Fruit fly (Drosophila melanogaster) whole organism, embryonic: ENCODE results near the gene CG34163.

Experiments
- Adf1 ChIP-seq: fragments of 200-800 bp; sonication (Bioruptor generic); IDR thresholded peaks from 2 replicates; pipeline ENCODE4 v1.3.6; 2022; ENCODE audit warnings: missing biosample characterization, missing genetic modification characterization
- Atf3 ChIP-seq: fragments of 200-800 bp; sonication (Bioruptor generic); optimal IDR thresholded peaks from 3 replicates; lab custom pipeline; 2016; ENCODE audit warnings: missing biosample characterization, missing genetic modification characterization
- CG10321 ChIP-seq: fragments of 200-800 bp; sonication (Bioruptor generic); IDR thresholded peaks from 2 replicates; pipeline ENCODE4 v1.3.6; 2022; ENCODE audit warnings: missing biosample characterization, missing genetic modification characterization
- CG11247 ChIP-seq: fragments of 200-800 bp; sonication (Bioruptor generic); IDR thresholded peaks from 2 replicates; pipeline ENCODE4 v1.3.6; 2022; ENCODE audit warnings: missing biosample characterization, missing genetic modification characterization
- CG12219 ChIP-seq: fragments of 200-800 bp; sonication (Bioruptor generic); optimal IDR thresholded peaks from 3 replicates; lab custom pipeline; 2018; ENCODE audit warnings: missing biosample characterization, mild to moderate bottlenecking, missing genetic modification characterization
- CG12659 ChIP-seq: fragments of 200-800 bp; sonication (Bioruptor generic); optimal IDR thresholded peaks from 3 replicates; lab custom pipeline; 2017; ENCODE audit warnings: mild to moderate bottlenecking, missing biosample characterization, missing genetic modification reagents, missing genetic modification characterization
- CG13296 ChIP-seq: fragments of 200-800 bp; sonication (Bioruptor generic); optimal IDR thresholded peaks from 3 replicates; lab custom pipeline; 2018; ENCODE audit warnings: missing biosample characterization, mild to moderate bottlenecking, missing genetic modification characterization
- CG15696 ChIP-seq: fragments of 200-800 bp; sonication (Bioruptor generic); optimal IDR thresholded peaks from 2 replicates; lab custom pipeline; 2019; ENCODE audit warnings: missing biosample characterization, mild to moderate bottlenecking, missing genetic modification characterization, moderate library complexity
- CG1603 ChIP-seq: fragments of 200-800 bp; sonication (Bioruptor generic); optimal IDR thresholded peaks from 2 replicates; lab custom pipeline; 2019; ENCODE audit warnings: missing biosample characterization, mild to moderate bottlenecking, missing genetic modification characterization, moderate library complexity
- CG17829 ChIP-seq: fragments of 200-800 bp; optimal IDR thresholded peaks from 2 replicates; lab custom pipeline; 2019; ENCODE audit warnings: missing biosample characterization, mild to moderate bottlenecking, missing genetic modification characterization, moderate library complexity
- CG2712 ChIP-seq: fragments of 200-800 bp; optimal IDR thresholded peaks from 3 replicates; lab custom pipeline; 2019; ENCODE audit warnings: missing biosample characterization, mild to moderate bottlenecking, missing genetic modification characterization, moderate library complexity
- CG2889 ChIP-seq: fragments of 200-800 bp; sonication (Bioruptor generic); IDR thresholded peaks from 3 replicates; pipeline ENCODE4 v1.3.6; 2022; ENCODE audit warnings: missing biosample characterization, missing genetic modification characterization
- CG31365 ChIP-seq: fragments of 200-800 bp; sonication (Bioruptor generic); optimal IDR thresholded peaks from 2 replicates; lab custom pipeline; 2018; ENCODE audit warnings: missing biosample characterization, mild to moderate bottlenecking, missing genetic modification characterization
- CG31441 ChIP-seq: fragments of 200-800 bp; sonication (Bioruptor generic); IDR thresholded peaks from 2 replicates; pipeline ENCODE4 v1.3.6; 2022; ENCODE audit warnings: missing biosample characterization, missing genetic modification characterization
- CG32532 ChIP-seq: fragments of 200-800 bp; sonication (Bioruptor generic); IDR thresholded peaks from 2 replicates; pipeline ENCODE4 v1.3.6; 2022; ENCODE audit warnings: missing biosample characterization, missing genetic modification characterization
- CG4707 ChIP-seq: fragments of 200-800 bp; sonication (Bioruptor generic); optimal IDR thresholded peaks from 2 replicates; lab custom pipeline; 2018; ENCODE audit warnings: missing biosample characterization, mild to moderate bottlenecking, missing genetic modification characterization, moderate library complexity
- CG6689 ChIP-seq: fragments of 200-800 bp; sonication (Bioruptor generic); IDR thresholded peaks from 2 replicates; pipeline ENCODE4 v1.3.6; 2022; ENCODE audit warnings: missing biosample characterization, missing genetic modification characterization
- CG8089 ChIP-seq: fragments of 200-800 bp; sonication (Bioruptor generic); optimal IDR thresholded peaks from 3 replicates; lab custom pipeline; 2016; ENCODE audit warnings: missing biosample characterization, missing genetic modification characterization
- Camta ChIP-seq: fragments of 200-800 bp; sonication (Bioruptor generic); optimal IDR thresholded peaks from 2 replicates; lab custom pipeline; 2016; ENCODE audit warnings: missing biosample characterization, missing genetic modification characterization
- Dek ChIP-seq: fragments of 200-800 bp; sonication (Bioruptor generic); optimal IDR thresholded peaks from 3 replicates; lab custom pipeline; 2019; ENCODE audit warnings: missing biosample characterization, mild to moderate bottlenecking, missing genetic modification characterization, moderate library complexity
- Fer3 ChIP-seq: fragments of 200-800 bp; sonication (Bioruptor generic); optimal IDR thresholded peaks from 2 replicates; lab custom pipeline; 2018; ENCODE audit warnings: missing biosample characterization, mild to moderate bottlenecking, missing genetic modification characterization, moderate library complexity
- GATAe ChIP-seq: fragments of 200-800 bp; sonication (Bioruptor generic); conservative IDR thresholded peaks from 2 replicates; pipeline ENCODE4 v1.3.6; 2022; ENCODE audit warnings: missing biosample characterization, missing genetic modification characterization
- Hmr ChIP-seq: fragments of 200-800 bp; sonication (Bioruptor generic); optimal IDR thresholded peaks from 3 replicates; lab custom pipeline; 2017; ENCODE audit warnings: mild to moderate bottlenecking, missing biosample characterization, missing genetic modification reagents, missing genetic modification characterization
- Mad ChIP-seq: fragments of 200-800 bp; sonication (Bioruptor generic); optimal IDR thresholded peaks from 2 replicates; lab custom pipeline; 2016; ENCODE audit warnings: missing biosample characterization, missing genetic modification characterization
- Myb ChIP-seq: fragments of 200-800 bp; sonication (Bioruptor generic); optimal IDR thresholded peaks from 2 replicates; lab custom pipeline; 2016; ENCODE audit warnings: missing biosample characterization, missing genetic modification characterization
- NfI ChIP-seq: fragments of 200-800 bp; sonication (Bioruptor generic); optimal IDR thresholded peaks from 3 replicates; lab custom pipeline; 2018; ENCODE audit warnings: missing biosample characterization, mild to moderate bottlenecking, missing genetic modification characterization, moderate library complexity
- Ptx1 ChIP-seq: fragments of 200-800 bp; sonication (Bioruptor generic); IDR thresholded peaks from 2 replicates; pipeline ENCODE4 v1.3.6; 2022; ENCODE audit warnings: missing biosample characterization, missing genetic modification characterization
- ara ChIP-seq: fragments of 200-800 bp; sonication (Bioruptor generic); IDR thresholded peaks from 2 replicates; pipeline ENCODE4 v1.3.6; 2022; ENCODE audit warnings: missing biosample characterization, missing genetic modification characterization
- ci ChIP-seq: fragments of 200-800 bp; sonication (Bioruptor generic); IDR thresholded peaks from 3 replicates; pipeline ENCODE4 v1.3.6; 2022; ENCODE audit warnings: missing biosample characterization, missing genetic modification characterization
- crol ChIP-seq: fragments of 200-800 bp; sonication (Bioruptor generic); IDR thresholded peaks from 2 replicates; pipeline ENCODE4 v1.3.6; 2022; ENCODE audit warnings: missing biosample characterization, missing genetic modification characterization
- cwo ChIP-seq: fragments of 200-800 bp; sonication (Bioruptor generic); optimal IDR thresholded peaks from 3 replicates; lab custom pipeline; 2017; ENCODE audit warnings: missing biosample characterization, missing genetic modification characterization, mild to moderate bottlenecking, moderate library complexity, missing genetic modification reagents
- dan ChIP-seq: fragments of 200-800 bp; sonication (Bioruptor generic); IDR thresholded peaks from 2 replicates; pipeline ENCODE4 v1.3.6; 2022; ENCODE audit warnings: missing biosample characterization, missing genetic modification characterization
- disco-r ChIP-seq: fragments of 200-800 bp; sonication (Bioruptor generic); optimal IDR thresholded peaks from 2 replicates; lab custom pipeline; 2016; ENCODE audit warnings: missing biosample characterization, missing genetic modification characterization
- ems ChIP-seq: fragments of 200-800 bp; sonication (Bioruptor generic); optimal IDR thresholded peaks from 3 replicates; lab custom pipeline; 2016; ENCODE audit warnings: missing biosample characterization, missing genetic modification characterization
- fru ChIP-seq: fragments of >200 bp; optimal IDR thresholded peaks from 2 replicates; lab custom pipeline; 2017
- gcm ChIP-seq: fragments of 200-800 bp; sonication (Bioruptor generic); optimal IDR thresholded peaks from 2 replicates; lab custom pipeline; 2019; ENCODE audit warnings: missing biosample characterization, mild to moderate bottlenecking, missing genetic modification characterization, moderate library complexity
- gem ChIP-seq: fragments of 200-800 bp; sonication (Bioruptor generic); optimal IDR thresholded peaks from 2 replicates; lab custom pipeline; 2019; ENCODE audit warnings: missing biosample characterization, mild to moderate bottlenecking, missing genetic modification characterization, moderate library complexity
- her ChIP-seq: fragments of 200-800 bp; sonication (Bioruptor generic); optimal IDR thresholded peaks from 2 replicates; lab custom pipeline; 2016; ENCODE audit warnings: missing biosample characterization, missing genetic modification characterization
- insv ChIP-seq, 2 experiments: fragments of 200-800 bp; sonication (Bioruptor generic); optimal IDR thresholded peaks; 3 replicates each; lab custom pipeline; 2016 to 2018; ENCODE audit warnings: missing biosample characterization in 2 of 2, missing genetic modification characterization in 2 of 2
- lmd ChIP-seq: fragments of 200-800 bp; sonication (Bioruptor generic); IDR thresholded peaks from 2 replicates; pipeline ENCODE4 v1.3.6; 2022; ENCODE audit warnings: missing biosample characterization, missing genetic modification characterization
- nmo ChIP-seq: fragments of 200-800 bp; sonication (Bioruptor generic); optimal IDR thresholded peaks from 2 replicates; lab custom pipeline; 2018; ENCODE audit warnings: missing biosample characterization, mild to moderate bottlenecking, missing genetic modification characterization, moderate library complexity
- org-1 ChIP-seq: fragments of 200-800 bp; sonication (Bioruptor generic); optimal IDR thresholded peaks from 2 replicates; lab custom pipeline; 2017; ENCODE audit warnings: missing biosample characterization, missing genetic modification characterization
- pb ChIP-seq: fragments of 200-800 bp; sonication (Bioruptor generic); optimal IDR thresholded peaks from 3 replicates; lab custom pipeline; 2016; ENCODE audit warnings: missing biosample characterization, missing genetic modification characterization
- pfk ChIP-seq: fragments of 200-800 bp; sonication (Bioruptor generic); optimal IDR thresholded peaks from 2 replicates; lab custom pipeline; 2018; ENCODE audit warnings: missing biosample characterization, mild to moderate bottlenecking, missing genetic modification characterization, moderate library complexity
- pnt ChIP-seq: fragments of 200-800 bp; sonication (Bioruptor generic); optimal IDR thresholded peaks from 3 replicates; lab custom pipeline; 2016; ENCODE audit warnings: missing biosample characterization, missing genetic modification characterization
- sc ChIP-seq, 3 experiments: fragments of >200 bp in 2 of 3; fragments of 200-800 bp in 1 of 3; sonication (Bioruptor generic) in 1 of 3; optimal IDR thresholded peaks; 2 replicates in 2 of 3; 3 replicates in 1 of 3; lab custom pipeline; 2017; ENCODE audit warnings: mild to moderate bottlenecking in 1 of 3, missing biosample characterization in 1 of 3, missing genetic modification characterization in 1 of 3, missing genetic modification reagents in 1 of 3
- slou ChIP-seq: fragments of 200-800 bp; sonication (Bioruptor generic); optimal IDR thresholded peaks from 3 replicates; lab custom pipeline; 2016; ENCODE audit warnings: missing biosample characterization, missing genetic modification characterization
- twi ChIP-seq: fragments of 200-800 bp; optimal IDR thresholded peaks from 2 replicates; lab custom pipeline; 2019; ENCODE audit warnings: missing biosample characterization, mild to moderate bottlenecking, missing genetic modification characterization, moderate library complexity
- zen2 ChIP-seq: fragments of 200-800 bp; sonication (Bioruptor generic); IDR thresholded peaks from 3 replicates; pipeline ENCODE4 v1.3.6; 2022; ENCODE audit warnings: missing biosample characterization, missing genetic modification characterization; ENCODE audit not compliant: partially characterized antibody
- zfh1 ChIP-seq: fragments of 200-800 bp; sonication (Bioruptor generic); IDR thresholded peaks from 3 replicates; pipeline ENCODE4 v1.3.6; 2022; ENCODE audit warnings: missing biosample characterization, missing genetic modification characterization

CG34163 gene

dm6 chr2L:12002922-12003791 is 15.1 kb downstream of the CG34163 start (continued):
- TF ChIP-seq crol (GFP tag; lab: Robert Waterston, UW), result no peak
- no peak for TF ChIP-seq GATAe
- peak; percentile 65 for TF ChIP-seq gem (tag; lab: Kevin White, UChicago)
- no peak for TF ChIP-seq sc (optimal IDR thresholded peaks at IDR 0.05; lab: Kevin White, UChicago)
- no peak for TF ChIP-seq sc (GFP tag; optimal IDR thresholded peaks at IDR 0.05; lab: Kevin White, UChicago)
- peak; percentile 43 for TF ChIP-seq Fer3 (tag; lab: Kevin White, UChicago)
- peak; percentile 43 for TF ChIP-seq Dek
- TF ChIP-seq fru (lab: Kevin White, UChicago), result no peak
- peak; percentile 30 for TF ChIP-seq CG15696 (tag; lab: Kevin White, UChicago)
- TF ChIP-seq gcm (GFP tag; lab: Kevin White, UChicago), result peak; percentile 94
- no peak for TF ChIP-seq zfh1 (GFP tag; lab: Robert Waterston, UW)
- peak; percentile 39 for TF ChIP-seq CG13296 (GFP tag; lab: Kevin White, UChicago)
- TF ChIP-seq ems (GFP tag; lab: Kevin White, UChicago), result peak; percentile 1
- peak; percentile 59 for TF ChIP-seq NfI (GFP tag; lab: Kevin White, UChicago)
- peak; percentile 100 for TF ChIP-seq cwo
- no peak for TF ChIP-seq org-1 (GFP tag; lab: Kevin White, UChicago)
- TF ChIP-seq CG10321 (GFP tag; lab: Robert Waterston, UW), result no peak
- no peak for TF ChIP-seq zen2 (GFP tag; lab: Robert Waterston, UW)
- TF ChIP-seq CG2889, result no peak
- TF ChIP-seq twi (tag; lab: Kevin White, UChicago), result no peak
- TF ChIP-seq Atf3 (GFP tag; lab: Kevin White, UChicago), result no peak
- no peak for TF ChIP-seq ci (GFP tag; lab: Robert Waterston, UW)
- TF ChIP-seq ara (GFP tag; lab: Robert Waterston, UW), result no peak
- no peak for TF ChIP-seq CG6689
- TF ChIP-seq Adf1, result no peak
- no peak for TF ChIP-seq CG11247 (GFP tag; lab: Robert Waterston, UW)
- no peak for TF ChIP-seq lmd (GFP tag; lab: Robert Waterston, UW)
- peak; percentile 100 for TF ChIP-seq CG4707 (GFP tag; lab: Kevin White, UChicago)
- TF ChIP-seq her (GFP tag; lab: Kevin White, UChicago), result peak; percentile 56
- TF ChIP-seq nmo (GFP tag; lab: Kevin White, UChicago), result peak; percentile 36
- no peak for TF ChIP-seq pb (GFP tag; lab: Kevin White, UChicago)
- peak; percentile 31 for TF ChIP-seq CG12219 (GFP tag; lab: Kevin White, UChicago)
- peak; percentile 17 for TF ChIP-seq Mad (GFP tag; lab: Kevin White, UChicago)
- TF ChIP-seq CG8089 (GFP tag; lab: Kevin White, UChicago), result peak; percentile 8
- TF ChIP-seq CG12659 (GFP tag; lab: Kevin White, UChicago), result peak; percentile 44
- no peak for TF ChIP-seq CG32532 (GFP tag; lab: Robert Waterston, UW)
- peak; percentile 39 for TF ChIP-seq CG1603 (tag; lab: Kevin White, UChicago)
- no peak for TF ChIP-seq Ptx1 (GFP tag; lab: Robert Waterston, UW)
- TF ChIP-seq insv (GFP tag; optimal IDR thresholded peaks at IDR 0.05; lab: Kevin White, UChicago), result peak in 1 of 2 experiments; percentile 79
- peak; percentile 63 for TF ChIP-seq CG2712 (tag; lab: Kevin White, UChicago)
- no peak for TF ChIP-seq Camta (GFP tag; lab: Kevin White, UChicago)
- TF ChIP-seq pfk (GFP tag; lab: Kevin White, UChicago), result no peak
- no peak for TF ChIP-seq CG31365 (tag; lab: Kevin White, UChicago)
- TF ChIP-seq dan (GFP tag; lab: Robert Waterston, UW), result no peak
- TF ChIP-seq CG31441 (GFP tag; lab: Robert Waterston, UW), result no peak
- TF ChIP-seq CG17829 (tag; lab: Kevin White, UChicago), result peak; percentile 19
- no peak for TF ChIP-seq pnt
- peak; percentile 48 for TF ChIP-seq Hmr (GFP tag; lab: Kevin White, UChicago)
- no peak for TF ChIP-seq Myb (GFP tag; lab: Kevin White, UChicago)
- TF ChIP-seq slou (GFP tag; lab: Kevin White, UChicago), result no peak
- TF ChIP-seq disco-r (GFP tag; lab: Kevin White, UChicago), result no peak
